Fruit fly (Drosophila melanogaster): ENCODE results near the gene Femcoat.

The Femcoat gene

dm6 chrX:4200612-4201011 lies 42.0 kb downstream of the Femcoat start (continued):
- no peak for TF ChIP-seq ind (GFP tag; optimal IDR thresholded peaks at IDR 0.05)
- TF ChIP-seq pros (GFP tag; optimal IDR thresholded peaks at IDR 0.05): peak; percentile 4
- no peak for TF ChIP-seq peb (GFP tag; IDR thresholded peaks at IDR 0.05)
- TF ChIP-seq hb (GFP tag; IDR thresholded peaks at IDR 0.05; ENCODE audit: partially characterized antibody): no peak
- no peak for TF ChIP-seq Sry-β (GFP tag; optimal IDR thresholded peaks at IDR 0.05)
- peak; percentile 24 for TF ChIP-seq CG1832 (GFP tag; optimal IDR thresholded peaks at IDR 0.05)
- TF ChIP-seq amos (GFP tag; IDR thresholded peaks at IDR 0.05; ENCODE audit: partially characterized antibody): no peak
- no peak for TF ChIP-seq Opbp (GFP tag; IDR thresholded peaks at IDR 0.05; ENCODE audit: partially characterized antibody)
- TF ChIP-seq nom (GFP tag; optimal IDR thresholded peaks at IDR 0.05): peak; percentile 70
- TF ChIP-seq Awh (GFP tag; IDR thresholded peaks at IDR 0.05): no peak

dm6 chrX:4198769-4199168 lies 43.9 kb downstream of the Femcoat start:
- TF ChIP-seq insv (GFP tag; optimal IDR thresholded peaks at IDR 0.05): peak in 1 of 2 experiments; percentile 89
- no peak for TF ChIP-seq wor (GFP tag; IDR thresholded peaks at IDR 0.05)
- no peak for TF ChIP-seq br (optimal IDR thresholded peaks at IDR 0.05)
- TF ChIP-seq CG12942 (GFP tag; optimal IDR thresholded peaks at IDR 0.05): no peak
- no peak for TF ChIP-seq phol (tag; optimal IDR thresholded peaks at IDR 0.05)
- TF ChIP-seq CG18476 (GFP tag; optimal IDR thresholded peaks at IDR 0.05): no peak
- TF ChIP-seq pros (GFP tag; optimal IDR thresholded peaks at IDR 0.05): peak; percentile 23
- TF ChIP-seq inv (GFP tag; IDR thresholded peaks at IDR 0.05; ENCODE audit: partially characterized antibody): no peak
- TF ChIP-seq ase (GFP tag; IDR thresholded peaks at IDR 0.05): no peak
- TF ChIP-seq danr (GFP tag; IDR thresholded peaks at IDR 0.05): no peak
- TF ChIP-seq kni (GFP tag; optimal IDR thresholded peaks at IDR 0.05): peak; percentile 78
- TF ChIP-seq Hmx (GFP tag; optimal IDR thresholded peaks at IDR 0.05): no peak
- no peak for TF ChIP-seq CG11093 (GFP tag; IDR thresholded peaks at IDR 0.05)
- peak; percentile 78 for TF ChIP-seq bigmax (GFP tag; optimal IDR thresholded peaks at IDR 0.05)
- no peak for TF ChIP-seq CG6683 (GFP tag; optimal IDR thresholded peaks at IDR 0.05)

dm6 chrX:4197463-4197862 lies 45.2 kb downstream of the Femcoat start:
- no peak for TF ChIP-seq Elba2 (GFP tag; optimal IDR thresholded peaks at IDR 0.05)
- TF ChIP-seq aop (GFP tag; IDR thresholded peaks at IDR 0.05): no peak
- TF ChIP-seq seq (GFP tag; IDR thresholded peaks at IDR 0.05): 0 out of 2 replicates have a peak, but pooled peaks have one; percentile 17
- TF ChIP-seq hb (GFP tag; IDR thresholded peaks at IDR 0.05; ENCODE audit: partially characterized antibody): no peak
- peak; percentile 77 for TF ChIP-seq Drgx (GFP tag; IDR thresholded peaks at IDR 0.05)
- TF ChIP-seq CG6254 (GFP tag; optimal IDR thresholded peaks at IDR 0.05): peak; percentile 10
- peak; percentile 11 for TF ChIP-seq CG12391 (tag; optimal IDR thresholded peaks at IDR 0.05)
- no peak for TF ChIP-seq ab (GFP tag; optimal IDR thresholded peaks at IDR 0.05)
- no peak for TF ChIP-seq CG14441 (GFP tag; IDR thresholded peaks at IDR 0.05)
- peak; percentile 52 for TF ChIP-seq Sox102F (GFP tag; optimal IDR thresholded peaks at IDR 0.05)
- peak; percentile 5 for TF ChIP-seq Ssrp (tag; optimal IDR thresholded peaks at IDR 0.05)
- TF ChIP-seq CG17612 (GFP tag; IDR thresholded peaks at IDR 0.05): no peak; the same call in 1 of the 2 replicates
- no peak for TF ChIP-seq abd-A (tag; optimal IDR thresholded peaks at IDR 0.05)
- TF ChIP-seq dpn (GFP tag; optimal IDR thresholded peaks at IDR 0.05): peak in 1 of 2 experiments; percentile 13
- no peak for TF ChIP-seq nerfin-1 (tag; optimal IDR thresholded peaks at IDR 0.05)
- no peak for TF ChIP-seq hkb (optimal IDR thresholded peaks at IDR 0.05)
- peak; percentile 44; the same call in 1 of the 2 replicates for TF ChIP-seq hkb (GFP tag; IDR thresholded peaks at IDR 0.05)
- TF ChIP-seq CG16779 (GFP tag; IDR thresholded peaks at IDR 0.05): no peak
- peak; percentile 30; the same call in 1 of the 2 replicates for TF ChIP-seq ranshi (GFP tag; IDR thresholded peaks at IDR 0.05)
- no peak for TF ChIP-seq D19A (tag; optimal IDR thresholded peaks at IDR 0.05)
- TF ChIP-seq hbn (GFP tag; IDR thresholded peaks at IDR 0.05; ENCODE audit: partially characterized antibody): no peak
- TF ChIP-seq vvl (GFP tag; IDR thresholded peaks at IDR 0.05): 0 out of 2 replicates have a peak, but pooled peaks have one; percentile 24
- no peak for TF ChIP-seq CG17568 (GFP tag; optimal IDR thresholded peaks at IDR 0.05)
- peak; percentile 36 for TF ChIP-seq tin (GFP tag; optimal IDR thresholded peaks at IDR 0.05)
- TF ChIP-seq CG15514 (GFP tag; optimal IDR thresholded peaks at IDR 0.05): no peak
- no peak for TF ChIP-seq CG10959 (GFP tag; IDR thresholded peaks at IDR 0.05)
